Worm (Caenorhabditis elegans) whole organism, L4 larva: ENCODE data around the gene smc-3.

Experiments
- F44E2.7 ChIP-seq: fragments of 200-800 bp; sonication (Bioruptor generic); IDR thresholded peaks from 2 replicates; pipeline ENCODE4 v2.1.2; 2022; ENCODE audit warnings: missing genetic modification characterization, missing compliant biosample characterization
- F49E8.2 ChIP-seq: sonication (generic microtip); optimal IDR thresholded peaks from 2 replicates; lab custom pipeline; 2016; ENCODE audit warnings: missing compliant biosample characterization, mild to moderate bottlenecking, missing genetic modification characterization, borderline replicate concordance
- Y75B8A.6 ChIP-seq: fragments of 200-800 bp; sonication (Bioruptor generic); IDR thresholded peaks from 2 replicates; pipeline ENCODE4 v1.3.6; 2022; ENCODE audit warnings: missing genetic modification reagents, missing genetic modification characterization, missing compliant biosample characterization
- ZK337.2 ChIP-seq: fragments of 200-800 bp; sonication (Bioruptor generic); IDR thresholded peaks from 2 replicates; pipeline ENCODE4 v1.3.6; 2022; ENCODE audit warnings: missing genetic modification reagents, missing genetic modification characterization, missing compliant biosample characterization
- ZK546.5 ChIP-seq, 2 experiments: sonication (generic microtip); optimal IDR thresholded peaks; 2 replicates each; lab custom pipeline; 2017; ENCODE audit warnings: missing biosample characterization in 2 of 2, missing genetic modification characterization in 2 of 2
- aha-1 ChIP-seq: fragments of 150-350 bp; peaks from one replicate; lab custom pipeline; 2014; ENCODE audit warnings: missing biosample characterization, missing genetic modification characterization
- ama-1 ChIP-seq: fragments of 150-350 bp; optimal IDR thresholded peaks from 2 replicates; lab custom pipeline; 2014; ENCODE audit warnings: inconsistent platforms, mixed read lengths
- arid-1 ChIP-seq: fragments of 200-800 bp; sonication (Bioruptor generic); conservative IDR thresholded peaks from 2 replicates; pipeline ENCODE4 v1.3.6; 2022; ENCODE audit warnings: missing genetic modification reagents, missing genetic modification characterization, missing compliant biosample characterization
- attf-4 ChIP-seq: sonication (generic microtip); optimal IDR thresholded peaks from 3 replicates; lab custom pipeline; 2017; ENCODE audit warnings: missing biosample characterization, missing genetic modification characterization
- ceh-20 ChIP-seq: fragments of 200-800 bp; sonication (Bioruptor generic); IDR thresholded peaks from 2 replicates; pipeline ENCODE4 v1.3.6; 2022; ENCODE audit warnings: missing genetic modification reagents, missing genetic modification characterization, missing compliant biosample characterization
- ces-1 ChIP-seq: fragments of 150-350 bp; sonication (generic microtip); optimal IDR thresholded peaks from 4 replicates; lab custom pipeline; 2014; ENCODE audit warnings: missing biosample characterization, missing genetic modification reagents, missing genetic modification characterization
- daf-16 ChIP-seq, 3 experiments: sonication (generic microtip); optimal IDR thresholded peaks; 2 replicates each; lab custom pipeline; 2016 to 2017; ENCODE audit warnings: missing genetic modification characterization in 3 of 3, missing genetic modification reagents in 3 of 3, mild to moderate bottlenecking in 2 of 3, missing compliant biosample characterization in 2 of 3, missing biosample characterization in 1 of 3, moderate library complexity in 1 of 3
- daf-19 ChIP-seq: fragments of 200-800 bp; sonication (Bioruptor generic); conservative IDR thresholded peaks from 2 replicates; pipeline ENCODE4 v1.3.6; 2022; ENCODE audit warnings: missing genetic modification characterization, missing compliant biosample characterization
- dmd-8 ChIP-seq: fragments of 200-800 bp; sonication (Bioruptor generic); IDR thresholded peaks from 2 replicates; pipeline ENCODE4 v1.3.6; 2022; ENCODE audit warnings: missing genetic modification characterization, missing compliant biosample characterization
- dmd-9 ChIP-seq: fragments of 200-800 bp; sonication (Bioruptor generic); IDR thresholded peaks from 2 replicates; pipeline ENCODE4 v1.3.6; 2022; ENCODE audit warnings: missing genetic modification reagents, missing genetic modification characterization, missing compliant biosample characterization
- dpl-1 ChIP-seq: fragments of 150-350 bp; optimal IDR thresholded peaks from 2 replicates; lab custom pipeline; 2014; ENCODE audit warnings: missing biosample characterization, missing genetic modification reagents, missing genetic modification characterization
- duxl-1 ChIP-seq: sonication (generic microtip); optimal IDR thresholded peaks from 2 replicates; lab custom pipeline; 2016; ENCODE audit warnings: mild to moderate bottlenecking, missing genetic modification characterization, moderate library complexity, missing compliant biosample characterization; ENCODE audit not compliant: poor library complexity
- dve-1 ChIP-seq: sonication (generic microtip); optimal IDR thresholded peaks from 2 replicates; lab custom pipeline; 2017; ENCODE audit warnings: antibody characterized with exemption, mild to moderate bottlenecking, missing genetic modification characterization, missing compliant biosample characterization; ENCODE audit not compliant: insufficient read depth
- egl-43 ChIP-seq: fragments of 200-800 bp; sonication (Bioruptor generic); IDR thresholded peaks from 2 replicates; pipeline ENCODE4 v1.3.6; 2022; ENCODE audit warnings: missing genetic modification reagents, missing genetic modification characterization, missing compliant biosample characterization
- fkh-10 ChIP-seq: fragments of 150-350 bp; optimal IDR thresholded peaks from 2 replicates; lab custom pipeline; 2014; ENCODE audit warnings: missing biosample characterization, missing genetic modification reagents, missing genetic modification characterization
- hif-1 ChIP-seq, 2 experiments: sonication (generic microtip); optimal IDR thresholded peaks; 2 replicates each; lab custom pipeline; 2016 to 2017; ENCODE audit warnings: missing compliant biosample characterization in 2 of 2, missing genetic modification characterization in 2 of 2, missing genetic modification reagents in 2 of 2, missing genotype in 2 of 2, mild to moderate bottlenecking in 1 of 2
- hlh-30 ChIP-seq: sonication (generic microtip); optimal IDR thresholded peaks from 2 replicates; lab custom pipeline; 2017; ENCODE audit warnings: antibody characterized with exemption, mild to moderate bottlenecking, missing genetic modification characterization, missing compliant biosample characterization; ENCODE audit not compliant: insufficient read depth
- lin-1 ChIP-seq: fragments of 200-800 bp; sonication (Bioruptor generic); IDR thresholded peaks from 2 replicates; pipeline ENCODE4 v1.3.6; 2022; ENCODE audit warnings: missing genetic modification reagents, missing genetic modification characterization, missing compliant biosample characterization
- lin-38 ChIP-seq: fragments of 200-800 bp; sonication (Bioruptor generic); IDR thresholded peaks from 2 replicates; pipeline ENCODE4 v1.3.6; 2022; ENCODE audit warnings: missing genetic modification reagents, missing genetic modification characterization, missing compliant biosample characterization
- madf-9 ChIP-seq: fragments of 200-800 bp; sonication (Bioruptor generic); conservative IDR thresholded peaks from 2 replicates; pipeline ENCODE4 v1.3.6; 2022; ENCODE audit warnings: missing genetic modification reagents, missing genetic modification characterization, missing compliant biosample characterization
- mes-2 ChIP-seq: sonication (generic microtip); optimal IDR thresholded peaks from 2 replicates; lab custom pipeline; 2016; ENCODE audit warnings: missing genotype, mild to moderate bottlenecking, missing genetic modification characterization, missing compliant biosample characterization; ENCODE audit not compliant: poor library complexity, severe bottlenecking
- nhr-11 ChIP-seq: fragments of 150-350 bp; optimal IDR thresholded peaks from 2 replicates; lab custom pipeline; 2014; ENCODE audit warnings: missing biosample characterization, missing genetic modification characterization
- nhr-28 ChIP-seq: fragments of 150-350 bp; optimal IDR thresholded peaks from 2 replicates; lab custom pipeline; 2014; ENCODE audit warnings: missing biosample characterization, missing genetic modification characterization
- nhr-6 ChIP-seq: fragments of 150-350 bp; optimal IDR thresholded peaks from 2 replicates; lab custom pipeline; 2014; ENCODE audit warnings: missing biosample characterization, missing genetic modification characterization
- pha-4 ChIP-seq, 2 experiments: fragments of 150-350 bp in 1 of 2; fragments of 200-800 bp in 1 of 2; sonication (Bioruptor generic) in 1 of 2; IDR thresholded peaks in 1 of 2; optimal IDR thresholded peaks in 1 of 2; 2 replicates each; pipeline versions ENCODE4 v1.3.6 to Lab custom; 2014 to 2022; ENCODE audit warnings: missing genetic modification characterization in 2 of 2, missing genetic modification reagents in 2 of 2, missing biosample characterization in 1 of 2, missing compliant biosample characterization in 1 of 2
- php-3 ChIP-seq: fragments of 200-800 bp; sonication (Bioruptor generic); IDR thresholded peaks from 2 replicates; pipeline ENCODE4 v1.3.6; 2022; ENCODE audit warnings: missing genetic modification reagents, missing genetic modification characterization, missing compliant biosample characterization
- rbr-2 ChIP-seq: sonication (generic microtip); optimal IDR thresholded peaks from 2 replicates; lab custom pipeline; 2016; ENCODE audit warnings: missing genotype, missing genetic modification characterization, missing compliant biosample characterization
- set-16 ChIP-seq: fragments of 200-800 bp; sonication (Bioruptor generic); IDR thresholded peaks from 2 replicates; pipeline ENCODE4 v1.3.6; 2022; ENCODE audit warnings: missing genetic modification reagents, missing genetic modification characterization, missing compliant biosample characterization
- skn-1 ChIP-seq: fragments of 150-350 bp; optimal IDR thresholded peaks from 2 replicates; lab custom pipeline; 2014; ENCODE audit warnings: missing biosample characterization, missing genetic modification characterization
- zip-11 ChIP-seq: fragments of 200-800 bp; sonication (Bioruptor generic); IDR thresholded peaks from 2 replicates; pipeline ENCODE4 v1.3.6; 2022; ENCODE audit warnings: missing genetic modification characterization, missing compliant biosample characterization

smc-3 gene

DNA sequence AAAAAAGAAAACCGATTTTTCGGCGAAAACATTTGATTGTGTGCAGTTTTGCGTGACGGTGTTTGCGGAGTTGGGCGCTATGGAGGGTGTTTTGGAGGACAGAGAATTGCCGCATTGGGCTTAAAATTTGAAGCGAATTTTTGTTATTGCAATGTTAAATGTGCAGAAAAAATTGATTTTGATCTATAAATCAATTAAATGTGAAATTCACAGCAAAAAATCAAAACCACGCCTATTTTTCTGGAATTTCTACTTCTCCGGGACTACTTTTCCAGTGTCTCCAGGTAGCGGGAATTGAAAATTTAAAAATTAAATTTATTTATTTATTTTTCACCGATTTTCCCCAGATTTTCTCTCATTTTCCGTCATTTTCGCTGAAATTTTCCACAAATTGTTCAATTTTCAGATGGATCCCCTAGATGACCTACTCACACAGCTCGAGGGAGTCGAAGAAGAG, 26.5 kb downstream of the smc-3 start, which contains the start of gene mcm-10 (continued):
- peak in 1 of 2 experiments; percentile 26 for TF ChIP-seq daf-16 (GFP tag; optimal IDR thresholded peaks at IDR 0.05; lab: Kevin White, UChicago)
- peak; percentile 24 for TF ChIP-seq daf-16 (tag; optimal IDR thresholded peaks at IDR 0.05; lab: Kevin White, UChicago)
- peak; percentile 81 for TF ChIP-seq aha-1 (tag; lab: Kevin White, UChicago)
- 0 out of 2 replicates have a peak, but pooled peaks have one; percentile 50 for TF ChIP-seq ZK337.2 (GFP tag; lab: Robert Waterston, UW)
- TF ChIP-seq ces-1: peak; percentile 1
- TF ChIP-seq hif-1 (tag; optimal IDR thresholded peaks at IDR 0.05; lab: Kevin White, UChicago): peak in 1 of 2 experiments; percentile 92
- 0 out of 2 replicates have a peak, but pooled peaks have one; percentile 49 for TF ChIP-seq egl-43 (GFP tag; lab: Robert Waterston, UW)
- TF ChIP-seq dve-1 (tag; lab: Kevin White, UChicago): peak; percentile 65
- TF ChIP-seq ceh-20 (GFP tag; lab: Robert Waterston, UW): no peak
- no peak for TF ChIP-seq php-3 (GFP tag; lab: Robert Waterston, UW)
- TF ChIP-seq rbr-2 (tag; lab: Kevin White, UChicago): peak; percentile 73
- TF ChIP-seq duxl-1 (tag; lab: Kevin White, UChicago): no peak
- peak; percentile 44; the same call in 1 of the 2 replicates for TF ChIP-seq dmd-9 (GFP tag; lab: Robert Waterston, UW)
- no peak for TF ChIP-seq daf-19 (GFP tag; lab: Robert Waterston, UW)
- TF ChIP-seq Y75B8A.6 (GFP tag; lab: Robert Waterston, UW): no peak
- TF ChIP-seq hlh-30: peak; percentile 23
- peak; percentile 35 for TF ChIP-seq nhr-28 (tag; lab: Kevin White, UChicago)
- peak; percentile 86 for TF ChIP-seq mes-2 (tag; lab: Kevin White, UChicago)
- TF ChIP-seq nhr-11: peak; percentile 29
- TF ChIP-seq ZK546.5 (tag; optimal IDR thresholded peaks at IDR 0.05; lab: Kevin White, UChicago): no peak
- TF ChIP-seq F49E8.2 (tag; lab: Kevin White, UChicago): no peak
- TF ChIP-seq zip-11 (GFP tag; lab: Robert Waterston, UW): no peak
- TF ChIP-seq lin-38: peak; percentile 62
- TF ChIP-seq nhr-6 (tag; lab: Kevin White, UChicago): no peak
- no peak for TF ChIP-seq F44E2.7 (GFP tag; lab: Robert Waterston, UW)
- TF ChIP-seq dpl-1 (GFP tag; lab: Kevin White, UChicago): peak; percentile 90
- no peak for TF ChIP-seq lin-1 (GFP tag; lab: Robert Waterston, UW)
- TF ChIP-seq attf-4 (tag; lab: Kevin White, UChicago): no peak

DNA sequence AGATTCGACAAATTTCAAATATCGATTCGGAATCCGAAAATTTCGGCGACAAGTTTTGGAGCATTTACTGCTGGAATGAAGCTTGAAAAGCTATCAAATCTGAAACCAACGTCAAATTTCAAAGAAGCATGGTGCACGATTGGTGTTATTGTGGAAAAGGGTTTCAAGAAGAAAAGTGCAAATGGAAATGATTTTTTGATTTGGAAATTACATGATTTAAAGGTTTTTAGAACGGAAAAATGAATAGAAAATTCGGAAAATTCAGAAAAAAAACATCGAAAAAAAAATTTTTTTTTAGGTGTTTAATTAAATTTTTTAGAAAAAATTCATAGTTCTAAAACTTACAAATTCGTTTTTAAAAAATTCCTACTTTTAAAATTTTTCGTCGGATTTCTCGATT, 27.4 kb downstream of the smc-3 start, which contains the start of gene teg-1:
TSS of gene teg-1 (minus strand) at position 101 of the 400 bp plus-strand sequence.
- no peak for TF ChIP-seq arid-1 (GFP tag; lab: Robert Waterston, UW)
- TF ChIP-seq dmd-8 (GFP tag; lab: Robert Waterston, UW): no peak
- no peak for TF ChIP-seq egl-43 (GFP tag; lab: Robert Waterston, UW)
- TF ChIP-seq ama-1: no peak
- TF ChIP-seq skn-1: no peak
- no peak for TF ChIP-seq fkh-10 (GFP tag; lab: Kevin White, UChicago)
- no peak for TF ChIP-seq F44E2.7 (GFP tag; lab: Robert Waterston, UW)

DNA sequence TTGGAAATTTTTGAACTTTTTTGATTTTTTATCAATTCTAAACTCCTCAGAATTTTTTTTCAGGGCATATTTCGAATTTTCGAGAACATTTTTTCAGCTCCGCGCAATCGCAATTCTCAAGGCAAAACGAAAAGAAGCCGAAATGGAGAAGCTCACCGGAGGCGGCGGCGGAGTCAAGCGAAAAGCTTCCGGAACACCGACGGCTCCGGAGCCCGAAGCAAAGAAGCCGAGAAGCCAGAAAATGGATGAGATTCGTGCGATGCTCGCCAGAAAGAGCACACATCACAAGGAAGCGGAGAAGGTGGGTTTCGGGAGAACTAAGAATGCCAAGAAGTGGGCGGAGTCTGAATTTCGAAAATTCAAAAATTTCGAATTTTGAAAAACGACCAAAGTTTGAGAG, 33.4 kb downstream of the smc-3 start:
- TF ChIP-seq pha-4 (GFP tag; IDR thresholded peaks at IDR 0.05; lab: Robert Waterston, UW) (peak; percentile 34; the same call in 1 of the 2 replicates), pha-4 (tag; optimal IDR thresholded peaks at IDR 0.05; lab: Kevin White, UChicago) (no peak), set-16 (GFP tag; lab: Robert Waterston, UW) (peak; percentile 81), aha-1 (tag; lab: Kevin White, UChicago) (peak; percentile 58), madf-9 (no peak)
